Fruit fly (Drosophila melanogaster): Measurements from ENCODE around the gene CG3308.
A peak's percentile ranks its signal among the peaks of the same experiment; 100 is the strongest.

The CG3308 gene

DNA sequence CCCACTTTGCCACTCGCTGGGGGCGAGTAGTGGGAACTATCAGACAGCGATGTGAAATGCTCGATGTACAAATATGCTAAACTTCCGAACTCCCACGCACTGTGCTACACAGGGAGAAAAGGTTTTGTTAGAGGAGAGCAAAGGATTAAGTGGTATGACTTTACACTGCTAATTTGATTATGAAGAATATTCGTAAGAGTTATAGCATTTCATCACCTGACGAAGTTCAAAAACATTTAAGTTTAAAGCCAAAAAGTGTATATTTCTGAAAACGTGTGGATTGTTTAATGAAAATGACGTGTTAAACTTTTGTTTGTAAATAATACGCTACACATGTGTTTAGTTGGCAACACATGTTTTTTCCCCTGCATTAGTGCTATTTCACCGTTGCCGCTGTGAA, 14.8 kb upstream of the CG3308 start (continued):
- TF ChIP-seq bcd (GFP tag; optimal IDR thresholded peaks at IDR 0.05) (peak; percentile 5), grn (GFP tag; optimal IDR thresholded peaks at IDR 0.05) (no peak), CG15696 (tag; optimal IDR thresholded peaks at IDR 0.05) (no peak), tgo (GFP tag; IDR thresholded peaks at IDR 0.05) (no peak), CG6683 (GFP tag; optimal IDR thresholded peaks at IDR 0.05) (no peak), H2.0 (GFP tag; IDR thresholded peaks at IDR 0.05) (no peak), usp (GFP tag; optimal IDR thresholded peaks at IDR 0.05) (no peak), Xbp1 (GFP tag; optimal IDR thresholded peaks at IDR 0.05) (no peak), Hr51 (GFP tag; optimal IDR thresholded peaks at IDR 0.05) (peak in 1 of 2 experiments; percentile 52), Optix (GFP tag; IDR thresholded peaks at IDR 0.05) (no peak), NC2α (GFP tag; optimal IDR thresholded peaks at IDR 0.05) (no peak), CG11695 (GFP tag; IDR thresholded peaks at IDR 0.05) (0 out of 3 replicates have a peak, but pooled peaks have one; percentile 29), scrt (GFP tag; optimal IDR thresholded peaks at IDR 0.05) (no peak), CG30403 (GFP tag; optimal IDR thresholded peaks at IDR 0.05) (peak; percentile 4), seq (GFP tag; IDR thresholded peaks at IDR 0.05) (peak; percentile 19; the same call in 1 of the 2 replicates), Sox100B (GFP tag; optimal IDR thresholded peaks at IDR 0.05) (no peak), bigmax (GFP tag; optimal IDR thresholded peaks at IDR 0.05) (no peak), Meics (GFP tag; optimal IDR thresholded peaks at IDR 0.05) (peak; percentile 20), CG12236 (GFP tag; optimal IDR thresholded peaks at IDR 0.05) (no peak), chinmo (GFP tag; IDR thresholded peaks at IDR 0.05; ENCODE audit: partially characterized antibody) (no peak), dati (GFP tag; IDR thresholded peaks at IDR 0.05) (no peak), org-1 (GFP tag; optimal IDR thresholded peaks at IDR 0.05) (peak; percentile 10), lilli (GFP tag; optimal IDR thresholded peaks at IDR 0.05) (no peak), CG15073 (GFP tag; optimal IDR thresholded peaks at IDR 0.05) (no peak), CG4617 (GFP tag; optimal IDR thresholded peaks at IDR 0.05; ENCODE audit: borderline replicate concordance) (no peak), vnd (GFP tag; IDR thresholded peaks at IDR 0.05; ENCODE audit: partially characterized antibody) (no peak), twi (tag; optimal IDR thresholded peaks at IDR 0.05) (no peak), CG13424 (tag; optimal IDR thresholded peaks at IDR 0.05) (peak; percentile 13), phol (tag; optimal IDR thresholded peaks at IDR 0.05) (peak; percentile 16), fd3F (GFP tag; optimal IDR thresholded peaks at IDR 0.05) (no peak), Ada2b (GFP tag; IDR thresholded peaks at IDR 0.05) (no peak), Sry-β (GFP tag; optimal IDR thresholded peaks at IDR 0.05) (no peak), nerfin-2 (GFP tag; IDR thresholded peaks at IDR 0.05; ENCODE audit: partially characterized antibody) (no peak), CG15514 (GFP tag; optimal IDR thresholded peaks at IDR 0.05) (peak; percentile 0), Opbp (GFP tag; IDR thresholded peaks at IDR 0.05; ENCODE audit: partially characterized antibody) (no peak), sens (GFP tag) (peak; percentile 57), salm (tag; optimal IDR thresholded peaks at IDR 0.05) (no peak), en (GFP tag; optimal IDR thresholded peaks at IDR 0.05) (no peak), ash1 (GFP tag; optimal IDR thresholded peaks at IDR 0.05) (no peak), ab (GFP tag; optimal IDR thresholded peaks at IDR 0.05) (no peak), GATAe (GFP tag; conservative IDR thresholded peaks at IDR 0.05) (no peak), lab (GFP tag; optimal IDR thresholded peaks at IDR 0.05) (peak; percentile 39), Elba2 (GFP tag; optimal IDR thresholded peaks at IDR 0.05) (no peak), CG3847 (GFP tag; IDR thresholded peaks at IDR 0.05) (no peak), CG2678 (tag; optimal IDR thresholded peaks at IDR 0.05) (peak; percentile 46), row (GFP tag; IDR thresholded peaks at IDR 0.05) (peak; percentile 35; the same call in 1 of the 3 replicates), Usf (GFP tag; optimal IDR thresholded peaks at IDR 0.05) (no peak), jumu (GFP tag; optimal IDR thresholded peaks at IDR 0.05) (no peak), CkIIα-i1 (GFP tag; IDR thresholded peaks at IDR 0.05) (no peak), esg (GFP tag; conservative IDR thresholded peaks at IDR 0.05) (0 out of 2 replicates have a peak, but pooled peaks have one; percentile 6), sim (GFP tag; IDR thresholded peaks at IDR 0.05) (no peak)
